Fruit fly (Drosophila melanogaster) whole organism, embryonic: ENCODE results near the gene dyw.

Source experiments
- Adf1 ChIP-seq: fragments of 200-800 bp; sonication (Bioruptor generic); IDR thresholded peaks from 2 replicates; pipeline ENCODE4 v1.3.6; 2022; ENCODE audit warnings: missing biosample characterization, missing genetic modification characterization
- CG10431 ChIP-seq: fragments of 200-800 bp; sonication (Bioruptor generic); optimal IDR thresholded peaks from 3 replicates; lab custom pipeline; 2018; ENCODE audit warnings: missing biosample characterization, mild to moderate bottlenecking, missing genetic modification characterization
- CG13287 ChIP-seq: fragments of 200-800 bp; sonication (Bioruptor generic); IDR thresholded peaks from 2 replicates; pipeline ENCODE4 v1.3.6; 2022; ENCODE audit warnings: missing biosample characterization, missing genetic modification characterization; ENCODE audit not compliant: partially characterized antibody
- CG1647 ChIP-seq: fragments of 200-800 bp; sonication (Bioruptor generic); optimal IDR thresholded peaks from 3 replicates; lab custom pipeline; 2016; ENCODE audit warnings: missing biosample characterization, missing genetic modification characterization
- CG17361 ChIP-seq: fragments of 200-800 bp; sonication (Bioruptor generic); IDR thresholded peaks from 3 replicates; pipeline ENCODE4 v1.3.6; 2022; ENCODE audit warnings: missing biosample characterization, missing genetic modification characterization
- CG17385 ChIP-seq: fragments of 200-800 bp; sonication (Bioruptor generic); optimal IDR thresholded peaks from 3 replicates; lab custom pipeline; 2018; ENCODE audit warnings: missing biosample characterization, mild to moderate bottlenecking, missing genetic modification characterization
- CG18476 ChIP-seq: fragments of 200-800 bp; sonication (Bioruptor generic); optimal IDR thresholded peaks from 2 replicates; lab custom pipeline; 2016; ENCODE audit warnings: missing biosample characterization, mild to moderate bottlenecking, missing genetic modification characterization
- CG2199 ChIP-seq: fragments of 200-800 bp; sonication (Bioruptor generic); IDR thresholded peaks from 3 replicates; pipeline ENCODE4 v1.3.6; 2022; ENCODE audit warnings: missing biosample characterization, missing genetic modification characterization
- CG3163 ChIP-seq: fragments of 200-800 bp; sonication (Bioruptor generic); optimal IDR thresholded peaks from 3 replicates; lab custom pipeline; 2016; ENCODE audit warnings: missing biosample characterization, missing genetic modification characterization
- CG3838 ChIP-seq: fragments of 200-800 bp; sonication (Bioruptor generic); optimal IDR thresholded peaks from 3 replicates; lab custom pipeline; 2016; ENCODE audit warnings: missing biosample characterization, missing genetic modification characterization
- CG4360 ChIP-seq: fragments of 200-800 bp; sonication (Bioruptor generic); IDR thresholded peaks from 2 replicates; pipeline ENCODE4 v1.3.6; 2022; ENCODE audit warnings: missing biosample characterization, missing genetic modification characterization
- CG4820 ChIP-seq: fragments of 200-800 bp; sonication (Bioruptor generic); optimal IDR thresholded peaks from 3 replicates; lab custom pipeline; 2016; ENCODE audit warnings: missing biosample characterization, missing genetic modification characterization
- CG4854 ChIP-seq: fragments of 200-800 bp; sonication (Bioruptor generic); optimal IDR thresholded peaks from 2 replicates; lab custom pipeline; 2016; ENCODE audit warnings: missing biosample characterization, missing genetic modification characterization, inconsistent platforms
- CG6175 ChIP-seq: fragments of 200-800 bp; sonication (Bioruptor generic); IDR thresholded peaks from 3 replicates; pipeline ENCODE4 v1.3.6; 2022; ENCODE audit warnings: missing biosample characterization, missing genetic modification characterization
- CG7839 ChIP-seq: fragments of 200-800 bp; sonication (Bioruptor generic); optimal IDR thresholded peaks from 3 replicates; lab custom pipeline; 2018; ENCODE audit warnings: missing biosample characterization, mild to moderate bottlenecking, missing genetic modification characterization, moderate library complexity
- CG8290 ChIP-seq, 3 experiments: fragments of 200-800 bp; sonication (Bioruptor generic); optimal IDR thresholded peaks; 2 replicates each; lab custom pipeline; 2016 to 2019; ENCODE audit warnings: missing biosample characterization in 3 of 3, missing genetic modification characterization in 3 of 3, mild to moderate bottlenecking in 2 of 3, moderate library complexity in 1 of 3
- CG8478 ChIP-seq: fragments of >200 bp; optimal IDR thresholded peaks from 2 replicates; lab custom pipeline; 2018
- CG9876 ChIP-seq: fragments of 200-800 bp; sonication (Bioruptor generic); optimal IDR thresholded peaks from 2 replicates; lab custom pipeline; 2016; ENCODE audit warnings: missing biosample characterization, missing genetic modification characterization
- Deaf1 ChIP-seq: fragments of 200-800 bp; optimal IDR thresholded peaks from 3 replicates; lab custom pipeline; 2019; ENCODE audit warnings: missing biosample characterization, mild to moderate bottlenecking, missing genetic modification characterization, moderate library complexity
- Drgx ChIP-seq: fragments of 200-800 bp; sonication (Bioruptor generic); IDR thresholded peaks from 2 replicates; pipeline ENCODE4 v1.3.6; 2022; ENCODE audit warnings: missing biosample characterization, missing genetic modification characterization
- Ets65A ChIP-seq: fragments of 200-800 bp; sonication (Bioruptor generic); peaks from one replicate; lab custom pipeline; 2016; ENCODE audit warnings: missing biosample characterization, missing genetic modification characterization
- Hr51 ChIP-seq, 2 experiments: fragments of 200-800 bp; sonication (Bioruptor generic); optimal IDR thresholded peaks; 2 replicates in 1 of 2; 3 replicates in 1 of 2; lab custom pipeline; 2016 to 2018; ENCODE audit warnings: missing biosample characterization in 2 of 2, missing genetic modification characterization in 2 of 2, mild to moderate bottlenecking in 1 of 2, moderate library complexity in 1 of 2
- Hr78 ChIP-seq, 2 experiments: fragments of 200-800 bp in 1 of 2; fragments of >200 bp in 1 of 2; sonication (Bioruptor generic) in 1 of 2; optimal IDR thresholded peaks; 2 replicates each; lab custom pipeline; 2017 to 2019; ENCODE audit warnings: missing biosample characterization in 2 of 2, missing genetic modification characterization in 2 of 2, mild to moderate bottlenecking in 1 of 2, moderate library complexity in 1 of 2
- Med ChIP-seq: fragments of 200-800 bp; sonication (Bioruptor generic); peaks from one replicate; lab custom pipeline; 2016; ENCODE audit warnings: missing biosample characterization, missing genetic modification characterization, mild to moderate bottlenecking, inconsistent platforms, moderate library complexity
- NFAT ChIP-seq: fragments of 200-800 bp; sonication (Bioruptor generic); IDR thresholded peaks from 2 replicates; pipeline ENCODE4 v1.3.6; 2022; ENCODE audit warnings: missing biosample characterization, missing genetic modification characterization
- Pdp1 ChIP-seq, 2 experiments: fragments of 200-800 bp; sonication (Bioruptor generic); optimal IDR thresholded peaks; 3 replicates each; lab custom pipeline; 2016; ENCODE audit warnings: missing biosample characterization in 2 of 2, missing genetic modification characterization in 2 of 2, mild to moderate bottlenecking in 1 of 2, moderate library complexity in 1 of 2
- abd-A ChIP-seq: fragments of 200-800 bp; sonication (Bioruptor generic); optimal IDR thresholded peaks from 3 replicates; lab custom pipeline; 2019; ENCODE audit warnings: missing biosample characterization, mild to moderate bottlenecking, missing genetic modification characterization, moderate library complexity
- cg ChIP-seq: fragments of 200-800 bp; sonication (Bioruptor generic); optimal IDR thresholded peaks from 3 replicates; lab custom pipeline; 2019; ENCODE audit warnings: missing biosample characterization, mild to moderate bottlenecking, missing genetic modification characterization, moderate library complexity
- crc ChIP-seq: fragments of 200-800 bp; sonication (Bioruptor generic); optimal IDR thresholded peaks from 2 replicates; lab custom pipeline; 2016; ENCODE audit warnings: missing biosample characterization, missing genetic modification characterization
- crol ChIP-seq: fragments of 200-800 bp; sonication (Bioruptor generic); IDR thresholded peaks from 2 replicates; pipeline ENCODE4 v1.3.6; 2022; ENCODE audit warnings: missing biosample characterization, missing genetic modification characterization
- dm ChIP-seq: fragments of 200-800 bp; sonication (Bioruptor generic); optimal IDR thresholded peaks from 3 replicates; lab custom pipeline; 2016; ENCODE audit warnings: missing biosample characterization, missing genetic modification characterization
- ftz-f1 ChIP-seq: fragments of 200-800 bp; sonication (Bioruptor generic); optimal IDR thresholded peaks from 2 replicates; lab custom pipeline; 2016; ENCODE audit warnings: missing biosample characterization, missing genetic modification characterization
- gce ChIP-seq: fragments of 200-800 bp; sonication (Bioruptor generic); IDR thresholded peaks from 3 replicates; pipeline ENCODE4 v1.3.6; 2022; ENCODE audit warnings: missing biosample characterization, missing genetic modification characterization
- gro ChIP-seq: fragments of 200-800 bp; sonication (Bioruptor generic); optimal IDR thresholded peaks from 2 replicates; lab custom pipeline; 2016; ENCODE audit warnings: missing biosample characterization, missing genetic modification characterization
- hkb ChIP-seq, 2 experiments: fragments of 200-800 bp in 1 of 2; fragments of >200 bp in 1 of 2; sonication (Bioruptor generic) in 1 of 2; IDR thresholded peaks in 1 of 2; optimal IDR thresholded peaks in 1 of 2; 2 replicates each; pipeline versions ENCODE4 v1.3.6 to Lab custom; 2017 to 2022; ENCODE audit warnings: missing biosample characterization in 1 of 2, missing genetic modification characterization in 1 of 2
- kay ChIP-seq: fragments of 200-800 bp; sonication (Bioruptor generic); optimal IDR thresholded peaks from 2 replicates; lab custom pipeline; 2016; ENCODE audit warnings: missing biosample characterization, missing genetic modification characterization
- nau ChIP-seq: fragments of 200-800 bp; sonication (Bioruptor generic); optimal IDR thresholded peaks from 3 replicates; lab custom pipeline; 2017; ENCODE audit warnings: missing biosample characterization, mild to moderate bottlenecking, missing genetic modification characterization, missing genetic modification reagents
- nom ChIP-seq: fragments of 200-800 bp; sonication (Bioruptor generic); optimal IDR thresholded peaks from 2 replicates; lab custom pipeline; 2017; ENCODE audit warnings: missing biosample characterization, missing genetic modification characterization, mild to moderate bottlenecking, moderate library complexity, missing genetic modification reagents
- pfk ChIP-seq: fragments of 200-800 bp; sonication (Bioruptor generic); optimal IDR thresholded peaks from 2 replicates; lab custom pipeline; 2018; ENCODE audit warnings: missing biosample characterization, mild to moderate bottlenecking, missing genetic modification characterization, moderate library complexity
- pros ChIP-seq: fragments of 200-800 bp; sonication (Bioruptor generic); optimal IDR thresholded peaks from 3 replicates; lab custom pipeline; 2019; ENCODE audit warnings: missing biosample characterization, mild to moderate bottlenecking, missing genetic modification characterization, moderate library complexity
- psq ChIP-seq: fragments of 200-800 bp; sonication (Bioruptor generic); optimal IDR thresholded peaks from 2 replicates; lab custom pipeline; 2017; ENCODE audit warnings: missing biosample characterization, missing genetic modification characterization
- pum ChIP-seq: fragments of 200-800 bp; sonication (Bioruptor generic); optimal IDR thresholded peaks from 2 replicates; lab custom pipeline; 2016; ENCODE audit warnings: missing biosample characterization, missing genetic modification characterization
- sd ChIP-seq: fragments of 200-800 bp; sonication (Bioruptor generic); optimal IDR thresholded peaks from 3 replicates; lab custom pipeline; 2018; ENCODE audit warnings: missing biosample characterization, mild to moderate bottlenecking, missing genetic modification characterization, moderate library complexity
- sqz ChIP-seq: fragments of 200-800 bp; sonication (Bioruptor generic); optimal IDR thresholded peaks from 3 replicates; lab custom pipeline; 2018; ENCODE audit warnings: missing biosample characterization, mild to moderate bottlenecking, missing genetic modification characterization
- vvl ChIP-seq: fragments of 200-800 bp; sonication (Bioruptor generic); IDR thresholded peaks from 2 replicates; pipeline ENCODE4 v1.3.6; 2022; ENCODE audit warnings: missing biosample characterization, missing genetic modification characterization
- z ChIP-seq: fragments of 200-800 bp; sonication (Bioruptor generic); IDR thresholded peaks from 3 replicates; pipeline ENCODE4 v1.3.6; 2022; ENCODE audit warnings: missing biosample characterization, missing genetic modification characterization
- zen ChIP-seq: fragments of 200-800 bp; sonication (Bioruptor generic); optimal IDR thresholded peaks from 3 replicates; lab custom pipeline; 2018; ENCODE audit warnings: missing biosample characterization, mild to moderate bottlenecking, missing genetic modification characterization, moderate library complexity

The dyw gene

dm6 chrX:2652124-2652923 is 41.4 kb downstream of the dyw start:
- 0 out of 3 replicates have a peak, but pooled peaks have one; percentile 13 for TF ChIP-seq CG17361 (GFP tag; lab: Robert Waterston, UW)
- TF ChIP-seq Pdp1 (GFP tag; optimal IDR thresholded peaks at IDR 0.05; lab: Kevin White, UChicago), result peak in 1 of 2 experiments; percentile 100
- TF ChIP-seq crc, result peak; percentile 61
- peak; percentile 74 for TF ChIP-seq CG3838 (GFP tag; lab: Kevin White, UChicago)
- TF ChIP-seq vvl (GFP tag; lab: Robert Waterston, UW), result peak; percentile 42; the same call in 1 of the 2 replicates
- TF ChIP-seq Drgx (GFP tag; lab: Robert Waterston, UW), result peak; percentile 71
- no peak for TF ChIP-seq dm
- 0 out of 3 replicates have a peak, but pooled peaks have one; percentile 11 for TF ChIP-seq gce (GFP tag; lab: Robert Waterston, UW)
- TF ChIP-seq CG18476 (GFP tag; lab: Kevin White, UChicago), result no peak
- TF ChIP-seq CG4820 (GFP tag; lab: Kevin White, UChicago), result peak; percentile 80
- no peak for TF ChIP-seq CG1647 (GFP tag; lab: Kevin White, UChicago)
- TF ChIP-seq CG9876 (GFP tag; lab: Kevin White, UChicago), result no peak
- TF ChIP-seq nau (GFP tag; lab: Kevin White, UChicago), result peak; percentile 19
- peak; percentile 11 for TF ChIP-seq pros (GFP tag; lab: Kevin White, UChicago)
- TF ChIP-seq pum (GFP tag; lab: Kevin White, UChicago), result no peak
- TF ChIP-seq CG4854 (GFP tag; lab: Kevin White, UChicago), result no peak
- TF ChIP-seq hkb (optimal IDR thresholded peaks at IDR 0.05; lab: Kevin White, UChicago), result no peak
- TF ChIP-seq hkb (GFP tag; IDR thresholded peaks at IDR 0.05; lab: Robert Waterston, UW), result no peak
- TF ChIP-seq Adf1 (GFP tag; lab: Robert Waterston, UW), result peak; percentile 63
- TF ChIP-seq CG13287 (GFP tag; lab: Robert Waterston, UW), result peak; percentile 41; the same call in 1 of the 2 replicates
- no peak for TF ChIP-seq NFAT (GFP tag; lab: Robert Waterston, UW)
- peak; percentile 81 for TF ChIP-seq kay
- TF ChIP-seq nom (GFP tag; lab: Kevin White, UChicago), result peak; percentile 46
- no peak for TF ChIP-seq ftz-f1
- peak; percentile 73; the same call in 1 of the 2 replicates for TF ChIP-seq crol (GFP tag; lab: Robert Waterston, UW)
- TF ChIP-seq Med (GFP tag; lab: Kevin White, UChicago), result peak; percentile 73
- peak; percentile 51; the same call in 1 of the 3 replicates for TF ChIP-seq z (GFP tag; lab: Robert Waterston, UW)
- TF ChIP-seq cg, result peak; percentile 46
- peak; percentile 22 for TF ChIP-seq Deaf1 (tag; lab: Kevin White, UChicago)
- TF ChIP-seq CG2199, result peak; percentile 57; the same call in 1 of the 3 replicates
- peak; percentile 54 for TF ChIP-seq CG8478
- TF ChIP-seq CG4360 (GFP tag; lab: Robert Waterston, UW), result peak; percentile 37; the same call in 1 of the 2 replicates
- no peak for TF ChIP-seq CG8290 (GFP tag; optimal IDR thresholded peaks at IDR 0.05; lab: Kevin White, UChicago)
- peak in 1 of 2 experiments; percentile 18 for TF ChIP-seq CG8290 (tag; optimal IDR thresholded peaks at IDR 0.05; lab: Kevin White, UChicago)
- peak in 1 of 2 experiments; percentile 46 for TF ChIP-seq Hr78 (GFP tag; optimal IDR thresholded peaks at IDR 0.05; lab: Kevin White, UChicago)
- TF ChIP-seq abd-A (tag; lab: Kevin White, UChicago), result peak; percentile 49
- peak; percentile 8 for TF ChIP-seq Ets65A (GFP tag; lab: Kevin White, UChicago)
- TF ChIP-seq sd (tag; lab: Kevin White, UChicago), result peak; percentile 95
- TF ChIP-seq CG7839, result peak; percentile 4
- TF ChIP-seq CG10431 (GFP tag; lab: Kevin White, UChicago), result no peak
- TF ChIP-seq CG6175 (GFP tag; lab: Robert Waterston, UW), result peak; percentile 84; the same call in 2 of the 3 replicates
- peak; percentile 32 for TF ChIP-seq CG3163
- no peak for TF ChIP-seq zen (tag; lab: Kevin White, UChicago)
- TF ChIP-seq CG17385, result peak; percentile 85
- no peak for TF ChIP-seq psq (GFP tag; lab: Kevin White, UChicago)
- TF ChIP-seq pfk (GFP tag; lab: Kevin White, UChicago), result peak; percentile 84
- TF ChIP-seq gro, result peak; percentile 36
- TF ChIP-seq sqz (GFP tag; lab: Kevin White, UChicago), result peak; percentile 75
- peak in 1 of 2 experiments; percentile 19 for TF ChIP-seq Hr51 (GFP tag; optimal IDR thresholded peaks at IDR 0.05; lab: Kevin White, UChicago)
